Worm (Caenorhabditis elegans) whole organism, L2 larva: ENCODE measurements around the gene col-10.

ENCODE experiments used
- Y55F3AM.14 ChIP-seq: fragments of 200-800 bp; sonication (Bioruptor generic); optimal IDR thresholded peaks from 2 replicates; lab custom pipeline; 2018; ENCODE audit warnings: mild to moderate bottlenecking, missing genetic modification characterization, missing compliant biosample characterization
- ZK546.5 ChIP-seq: sonication (generic microtip); optimal IDR thresholded peaks from 2 replicates; lab custom pipeline; 2017; ENCODE audit warnings: missing biosample characterization, missing genetic modification characterization
- ama-1 ChIP-seq: fragments of 150-350 bp; optimal IDR thresholded peaks from 2 replicates; lab custom pipeline; 2018; ENCODE audit warnings: inconsistent platforms
- blmp-1 ChIP-seq: sonication (generic microtip); optimal IDR thresholded peaks from 2 replicates; lab custom pipeline; 2017; ENCODE audit warnings: missing genetic modification characterization, mild to moderate bottlenecking, missing compliant biosample characterization, antibody characterized with exemption, moderate library complexity; ENCODE audit not compliant: insufficient read depth
- ceh-16 ChIP-seq: fragments of 150-350 bp; optimal IDR thresholded peaks from 2 replicates; lab custom pipeline; 2014; ENCODE audit warnings: missing biosample characterization, missing genetic modification characterization
- ceh-82 ChIP-seq: fragments of 150-350 bp; optimal IDR thresholded peaks from 2 replicates; lab custom pipeline; 2014; ENCODE audit warnings: missing biosample characterization, missing genetic modification characterization
- crh-2 ChIP-seq: sonication (generic microtip); optimal IDR thresholded peaks from 2 replicates; lab custom pipeline; 2017; ENCODE audit warnings: missing biosample characterization, missing genetic modification characterization
- dmd-4 ChIP-seq: sonication (generic microtip); optimal IDR thresholded peaks from 2 replicates; lab custom pipeline; 2017; ENCODE audit warnings: missing biosample characterization, missing genetic modification characterization
- egl-27 ChIP-seq: sonication (generic microtip); optimal IDR thresholded peaks from 3 replicates; lab custom pipeline; 2017; ENCODE audit warnings: missing biosample characterization, missing genetic modification reagents, missing genetic modification characterization
- elt-1 ChIP-seq: fragments of 150-350 bp; optimal IDR thresholded peaks from 2 replicates; lab custom pipeline; 2014; ENCODE audit warnings: missing biosample characterization, missing genetic modification characterization
- elt-3 ChIP-seq: sonication (generic microtip); optimal IDR thresholded peaks from 2 replicates; lab custom pipeline; 2017; ENCODE audit warnings: missing biosample characterization, missing genetic modification characterization
- fos-1 ChIP-seq: fragments of 150-350 bp; optimal IDR thresholded peaks from 2 replicates; lab custom pipeline; 2014; ENCODE audit warnings: missing biosample characterization, missing genetic modification characterization
- gmeb-1 ChIP-seq: fragments of 150-350 bp; optimal IDR thresholded peaks from 2 replicates; lab custom pipeline; 2014; ENCODE audit warnings: missing biosample characterization, missing genetic modification characterization
- lin-11 ChIP-seq: fragments of 150-350 bp; sonication (generic microtip); optimal IDR thresholded peaks from 2 replicates; lab custom pipeline; 2014; ENCODE audit warnings: missing biosample characterization, missing genetic modification characterization, inconsistent platforms, mixed read lengths
- lin-13 ChIP-seq: fragments of 150-350 bp; optimal IDR thresholded peaks from 2 replicates; lab custom pipeline; 2014; ENCODE audit warnings: missing biosample characterization, missing genetic modification reagents, missing genetic modification characterization
- lin-39 ChIP-seq: fragments of 150-350 bp; optimal IDR thresholded peaks from 2 replicates; lab custom pipeline; 2014; ENCODE audit warnings: missing biosample characterization, missing genetic modification reagents, missing genetic modification characterization
- lsy-2 ChIP-seq, 2 experiments: fragments of 150-350 bp in 1 of 2; sonication (generic microtip) in 1 of 2; optimal IDR thresholded peaks; 2 replicates each; lab custom pipeline; 2014 to 2017; ENCODE audit warnings: missing biosample characterization in 2 of 2, missing genetic modification characterization in 2 of 2
- mab-5 ChIP-seq: fragments of 150-350 bp; optimal IDR thresholded peaks from 2 replicates; lab custom pipeline; 2014; ENCODE audit warnings: missing biosample characterization, missing genetic modification characterization
- mbf-1 ChIP-seq: sonication (generic microtip); optimal IDR thresholded peaks from 2 replicates; lab custom pipeline; 2017; ENCODE audit warnings: missing biosample characterization, missing genetic modification characterization
- mdl-1 ChIP-seq, 2 experiments: fragments of 150-350 bp in 1 of 2; sonication (generic microtip) in 1 of 2; optimal IDR thresholded peaks; 2 replicates each; lab custom pipeline; 2017; ENCODE audit warnings: missing biosample characterization in 2 of 2, missing genetic modification characterization in 2 of 2
- nhr-10 ChIP-seq: sonication (generic microtip); optimal IDR thresholded peaks from 2 replicates; lab custom pipeline; 2017; ENCODE audit warnings: missing biosample characterization, missing genetic modification characterization
- nhr-12 ChIP-seq: fragments of 150-350 bp; optimal IDR thresholded peaks from 2 replicates; lab custom pipeline; 2014; ENCODE audit warnings: missing biosample characterization, missing genetic modification characterization
- nhr-129 ChIP-seq: fragments of 150-350 bp; optimal IDR thresholded peaks from 2 replicates; lab custom pipeline; 2014; ENCODE audit warnings: missing biosample characterization, missing genetic modification characterization
- nhr-21 ChIP-seq: fragments of 150-350 bp; optimal IDR thresholded peaks from 2 replicates; lab custom pipeline; 2014; ENCODE audit warnings: missing biosample characterization, missing genetic modification characterization
- nhr-23 ChIP-seq: fragments of 150-350 bp; optimal IDR thresholded peaks from 2 replicates; lab custom pipeline; 2014; ENCODE audit warnings: missing biosample characterization, missing genetic modification reagents, missing genetic modification characterization
- nhr-237 ChIP-seq: fragments of 150-350 bp; optimal IDR thresholded peaks from 2 replicates; lab custom pipeline; 2014; ENCODE audit warnings: missing biosample characterization, missing genetic modification characterization
- nhr-25 ChIP-seq: fragments of 150-350 bp; sonication (generic microtip); optimal IDR thresholded peaks from 3 replicates; lab custom pipeline; 2014; ENCODE audit warnings: missing biosample characterization, missing genetic modification characterization
- nhr-6 ChIP-seq: fragments of 150-350 bp; optimal IDR thresholded peaks from 2 replicates; lab custom pipeline; 2014; ENCODE audit warnings: missing biosample characterization, missing genetic modification characterization
- peb-1 ChIP-seq: fragments of 150-350 bp; optimal IDR thresholded peaks from 2 replicates; lab custom pipeline; 2014; ENCODE audit warnings: missing biosample characterization, missing genetic modification characterization
- sem-4 ChIP-seq: fragments of 150-350 bp; optimal IDR thresholded peaks from 2 replicates; lab custom pipeline; 2014; ENCODE audit warnings: missing biosample characterization, missing genetic modification reagents, missing genetic modification characterization
- skn-1 ChIP-seq: sonication (generic microtip); optimal IDR thresholded peaks from 2 replicates; lab custom pipeline; 2017; ENCODE audit warnings: missing biosample characterization, missing genetic modification characterization
- snpc-4 ChIP-seq: fragments of 150-350 bp; optimal IDR thresholded peaks from 2 replicates; lab custom pipeline; 2014; ENCODE audit warnings: missing biosample characterization, missing genetic modification characterization
- unc-39 ChIP-seq: fragments of 150-350 bp; optimal IDR thresholded peaks from 2 replicates; lab custom pipeline; 2014; ENCODE audit warnings: missing biosample characterization, missing genetic modification characterization
- unc-55 ChIP-seq: fragments of 150-350 bp; sonication (generic microtip); optimal IDR thresholded peaks from 3 replicates; lab custom pipeline; 2014; ENCODE audit warnings: missing biosample characterization, missing genetic modification reagents, missing genetic modification characterization
- unc-62 ChIP-seq: fragments of 150-350 bp; optimal IDR thresholded peaks from 2 replicates; lab custom pipeline; 2014; ENCODE audit warnings: missing biosample characterization, missing genetic modification reagents, missing genetic modification characterization
- zag-1 ChIP-seq: fragments of 150-350 bp; optimal IDR thresholded peaks from 2 replicates; lab custom pipeline; 2014; ENCODE audit warnings: missing biosample characterization, missing genetic modification characterization
- ztf-1 ChIP-seq: fragments of 200-800 bp; sonication (Bioruptor generic); conservative IDR thresholded peaks from 2 replicates; pipeline ENCODE4 v1.3.6; 2022; ENCODE audit warnings: missing genetic modification characterization, missing compliant biosample characterization
- ztf-11 ChIP-seq: sonication (generic microtip); optimal IDR thresholded peaks from 2 replicates; lab custom pipeline; 2017; ENCODE audit warnings: missing biosample characterization, missing genetic modification characterization
- ztf-4 ChIP-seq: fragments of 150-350 bp; optimal IDR thresholded peaks from 2 replicates; lab custom pipeline; 2014; ENCODE audit warnings: missing biosample characterization, missing genetic modification characterization

col-10 gene

ce11 chrV:9127773-9128172 lies 37.3 kb downstream of the col-10 start, which contains the start of gene F21C10.3:
TSS of gene F21C10.3 (plus strand) at chrV:9128073.
- TF ChIP-seq egl-27 (tag; lab: Kevin White, UChicago) (no peak), mbf-1 (tag; lab: Kevin White, UChicago) (no peak), mdl-1 (tag; optimal IDR thresholded peaks at IDR 0.05; lab: Kevin White, UChicago) (no peak), mab-5 (no peak), nhr-10 (no peak), crh-2 (tag; lab: Kevin White, UChicago) (no peak), ama-1 (no peak), nhr-12 (tag; lab: Kevin White, UChicago) (no peak), unc-55 (GFP tag; lab: Kevin White, UChicago) (no peak), nhr-23 (tag; lab: Kevin White, UChicago) (no peak)
- TF ChIP-seq, all 48 proteins: peak for 0

ce11 chrV:9126316-9126715 lies 38.8 kb downstream of the col-10 start, which contains the start of gene F21C10.4:
TSS of gene F21C10.4 (plus strand) at chrV:9126616.
- TF ChIP-seq gmeb-1 (no peak), nhr-129 (tag; lab: Kevin White, UChicago) (no peak), ztf-4 (tag; lab: Kevin White, UChicago) (no peak), elt-3 (tag; lab: Kevin White, UChicago) (no peak), ztf-11 (tag; lab: Kevin White, UChicago) (no peak), zag-1 (tag; lab: Kevin White, UChicago) (no peak), blmp-1 (tag; lab: Kevin White, UChicago) (no peak), lin-13 (no peak), nhr-6 (tag; lab: Kevin White, UChicago) (no peak), skn-1 (tag; lab: Kevin White, UChicago) (no peak), lin-39 (no peak), nhr-12 (tag; lab: Kevin White, UChicago) (no peak), snpc-4 (tag; lab: Kevin White, UChicago) (no peak), nhr-21 (no peak), nhr-23 (tag; lab: Kevin White, UChicago) (no peak), Y55F3AM.14 (GFP tag; lab: Kevin White, UChicago) (no peak)

DNA sequence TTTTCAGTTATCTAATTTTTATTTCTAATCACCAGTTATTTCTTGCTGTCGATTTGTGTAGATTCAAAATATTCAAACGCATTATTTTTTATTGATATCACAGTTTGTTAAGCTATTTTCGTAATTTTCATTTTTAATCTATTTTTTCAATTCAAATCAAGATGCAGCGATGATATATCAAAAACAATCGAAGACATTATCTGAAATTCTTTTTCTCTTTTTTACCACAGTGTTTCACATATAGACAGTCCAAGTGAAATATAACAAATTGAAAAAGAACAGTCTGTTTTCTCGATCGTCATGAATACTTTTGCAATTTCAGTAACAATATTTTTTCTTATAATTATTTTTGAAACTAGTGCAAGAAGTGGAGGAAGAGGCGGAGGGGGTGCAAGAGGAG lies 39.8 kb downstream of the col-10 start, which contains the start of gene F21C10.5:
TSS of gene F21C10.5 (plus strand) at position 301 of the 400 bp plus-strand sequence.
- no peak for TF ChIP-seq lin-11
- no peak for TF ChIP-seq ztf-4 (tag; lab: Kevin White, UChicago)
- TF ChIP-seq dmd-4 = no peak
- TF ChIP-seq ztf-11 (tag; lab: Kevin White, UChicago) = no peak
- no peak for TF ChIP-seq unc-62 (GFP tag; lab: Kevin White, UChicago)
- no peak for TF ChIP-seq nhr-6 (tag; lab: Kevin White, UChicago)
- no peak for TF ChIP-seq sem-4
- no peak for TF ChIP-seq nhr-23 (tag; lab: Kevin White, UChicago)

ce11 chrV:9124180-9124579 lies 40.9 kb downstream of the col-10 start, which contains the start of gene F21C10.6:
TSS of gene F21C10.6 (plus strand) at chrV:9124480.
- TF ChIP-seq elt-1 = no peak
- no peak for TF ChIP-seq gmeb-1
- TF ChIP-seq zag-1 (tag; lab: Kevin White, UChicago) = no peak
- TF ChIP-seq peb-1 (tag; lab: Kevin White, UChicago) = no peak
- TF ChIP-seq nhr-21 = no peak

DNA sequence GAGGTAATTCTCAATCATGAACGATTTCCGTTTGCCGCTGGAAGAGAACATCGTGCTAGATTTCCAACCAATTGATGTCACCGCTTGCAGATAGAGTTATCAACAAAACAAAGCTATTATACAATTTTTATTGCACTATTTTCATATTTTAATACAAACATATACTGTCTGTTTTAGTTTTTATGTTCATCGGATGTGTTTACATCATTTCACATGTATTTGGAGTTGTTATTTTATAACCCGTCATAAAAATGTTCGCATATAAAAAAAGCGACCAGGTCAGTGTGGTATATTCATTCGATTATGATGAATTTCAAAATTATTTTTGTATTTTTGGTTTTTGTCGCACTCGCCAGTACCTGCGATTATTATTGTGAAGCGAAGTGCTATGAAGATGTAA lies 41.9 kb downstream of the col-10 start, which contains the start of gene F21C10.11:
TSS of gene F21C10.11 (plus strand) at position 301 of the 400 bp plus-strand sequence.
- TF ChIP-seq skn-1 (tag; lab: Kevin White, UChicago) (no peak), blmp-1 (tag; lab: Kevin White, UChicago) (no peak), ceh-82 (tag; lab: Kevin White, UChicago) (no peak), ZK546.5 (tag; lab: Kevin White, UChicago) (no peak), peb-1 (tag; lab: Kevin White, UChicago) (no peak)

DNA sequence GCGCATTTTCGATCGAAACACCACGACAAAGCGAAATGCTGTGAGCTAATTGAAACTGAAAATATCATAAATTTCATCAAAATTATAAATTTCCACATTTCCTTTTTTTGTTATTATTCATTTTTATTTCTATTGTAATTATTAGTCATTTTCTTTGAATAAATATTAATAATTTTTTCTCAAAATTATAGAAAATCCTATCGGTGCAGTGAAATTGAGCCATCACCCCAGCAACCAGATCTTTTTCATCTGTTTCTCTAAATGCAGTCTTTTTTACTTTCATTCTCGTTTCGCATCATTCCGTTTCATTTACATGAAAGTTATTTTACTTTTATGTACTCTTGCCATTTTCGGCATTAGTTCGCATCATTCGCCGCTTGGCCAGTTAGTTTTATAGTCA lies 43.1 kb downstream of the col-10 start, which contains the start of gene F21C10.13:
TSS of gene F21C10.13 (plus strand) at position 301 of the 400 bp plus-strand sequence.
- no peak for TF ChIP-seq lsy-2 (tag; optimal IDR thresholded peaks at IDR 0.05; lab: Kevin White, UChicago)
- no peak for TF ChIP-seq egl-27 (tag; lab: Kevin White, UChicago)
- no peak for TF ChIP-seq sem-4
- TF ChIP-seq Y55F3AM.14 (GFP tag; lab: Kevin White, UChicago) = no peak
- TF ChIP-seq nhr-237 = no peak
- no peak for TF ChIP-seq ceh-16 (tag; lab: Kevin White, UChicago)
- no peak for TF ChIP-seq fos-1 (tag; lab: Kevin White, UChicago)
- no peak for TF ChIP-seq nhr-129 (tag; lab: Kevin White, UChicago)
- TF ChIP-seq dmd-4 = no peak
- no peak for TF ChIP-seq mdl-1 (tag; optimal IDR thresholded peaks at IDR 0.05; lab: Kevin White, UChicago)
- no peak for TF ChIP-seq nhr-25 (tag; lab: Kevin White, UChicago)
- no peak for TF ChIP-seq ceh-82 (tag; lab: Kevin White, UChicago)
- no peak for TF ChIP-seq ztf-1 (GFP tag; lab: Robert Waterston, UW)
- no peak for TF ChIP-seq unc-39
